Worm (Caenorhabditis elegans): ENCODE data around the gene lov-1.

Gene lov-1

DNA sequence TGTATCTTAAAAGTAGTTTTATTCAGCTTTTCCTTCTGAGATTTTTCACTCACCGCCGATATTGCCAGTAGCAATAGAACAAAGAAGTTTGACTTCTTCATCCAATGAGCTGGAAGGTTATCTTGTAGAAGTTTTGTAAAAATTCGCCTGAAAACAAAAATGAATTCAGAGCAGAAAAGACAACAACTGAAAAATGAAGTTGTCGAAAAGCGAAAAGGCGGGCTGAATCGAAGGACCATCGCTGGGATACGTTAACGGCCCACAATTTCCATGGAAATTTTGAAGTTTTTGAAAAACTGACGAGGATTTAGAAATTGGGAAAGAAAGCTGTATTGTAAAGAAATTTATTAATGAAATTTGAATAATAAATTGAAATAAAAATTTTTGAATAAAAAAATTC, at the start of gene lov-1:
Gene lov-1, minus strand, starts transcription at position 101 of the 400 bp plus-strand sequence.
- TF ChIP-seq fos-1 (tag; optimal IDR thresholded peaks at IDR 0.05) (no peak), nhr-129 (tag; optimal IDR thresholded peaks at IDR 0.05) (no peak)

DNA sequence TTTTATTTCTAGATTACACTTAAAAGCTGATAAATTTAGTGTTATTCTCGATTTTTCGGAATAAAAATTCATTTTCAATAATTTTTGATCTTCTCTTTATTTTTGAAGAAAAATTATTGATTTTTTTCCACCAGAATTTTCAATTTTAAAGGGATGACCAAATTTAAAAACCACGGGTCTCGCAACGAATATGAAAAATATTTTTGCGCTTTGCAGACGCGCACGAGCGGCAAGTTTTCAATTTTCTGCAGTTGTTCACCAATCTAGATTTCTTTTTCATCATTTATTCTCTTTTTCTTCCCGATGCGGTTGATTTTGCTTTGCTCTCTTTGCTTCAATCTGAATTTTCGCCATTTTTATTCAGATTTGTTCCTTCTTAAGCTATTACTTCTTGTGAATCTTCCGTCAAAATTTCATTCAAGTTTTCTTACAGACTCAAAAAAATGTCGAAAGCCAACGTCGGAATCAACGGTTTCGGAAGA, 49.3 kb upstream of the lov-1 start, which contains the start of gene gpd-4:
Gene gpd-4, plus strand, starts transcription at position 432 of the 482 bp plus-strand sequence.
- TF ChIP-seq ztf-1 (GFP tag; conservative IDR thresholded peaks at IDR 0.05): no peak
- no peak for TF ChIP-seq nhr-21 (tag; optimal IDR thresholded peaks at IDR 0.05)
- TF ChIP-seq ceh-82 (tag; optimal IDR thresholded peaks at IDR 0.05): no peak
- TF ChIP-seq unc-62 (GFP tag; optimal IDR thresholded peaks at IDR 0.05): no peak
- TF ChIP-seq nhr-11 (tag; optimal IDR thresholded peaks at IDR 0.05): no peak
- no peak for TF ChIP-seq mbf-1 (tag; optimal IDR thresholded peaks at IDR 0.05)
- no peak for TF ChIP-seq blmp-1 (tag; optimal IDR thresholded peaks at IDR 0.05; ENCODE audit: insufficient read depth)
- TF ChIP-seq nhr-6 (tag; optimal IDR thresholded peaks at IDR 0.05): no peak
- TF ChIP-seq nhr-10 (tag; optimal IDR thresholded peaks at IDR 0.05): no peak
- no peak for TF ChIP-seq R02D3.7 (tag; optimal IDR thresholded peaks at IDR 0.05)
- TF ChIP-seq ZK546.5 (tag; optimal IDR thresholded peaks at IDR 0.05): no peak
- no peak for TF ChIP-seq F13H6.1 (tag; optimal IDR thresholded peaks at IDR 0.05)
- TF ChIP-seq ztf-11 (tag; optimal IDR thresholded peaks at IDR 0.05): no peak
- no peak for TF ChIP-seq nhr-25 (tag; optimal IDR thresholded peaks at IDR 0.05)
- TF ChIP-seq alr-1 (tag; optimal IDR thresholded peaks at IDR 0.05): no peak
- TF ChIP-seq sma-9 (GFP tag; optimal IDR thresholded peaks at IDR 0.05): no peak
- no peak for TF ChIP-seq sma-9 (tag; optimal IDR thresholded peaks at IDR 0.05)

DNA sequence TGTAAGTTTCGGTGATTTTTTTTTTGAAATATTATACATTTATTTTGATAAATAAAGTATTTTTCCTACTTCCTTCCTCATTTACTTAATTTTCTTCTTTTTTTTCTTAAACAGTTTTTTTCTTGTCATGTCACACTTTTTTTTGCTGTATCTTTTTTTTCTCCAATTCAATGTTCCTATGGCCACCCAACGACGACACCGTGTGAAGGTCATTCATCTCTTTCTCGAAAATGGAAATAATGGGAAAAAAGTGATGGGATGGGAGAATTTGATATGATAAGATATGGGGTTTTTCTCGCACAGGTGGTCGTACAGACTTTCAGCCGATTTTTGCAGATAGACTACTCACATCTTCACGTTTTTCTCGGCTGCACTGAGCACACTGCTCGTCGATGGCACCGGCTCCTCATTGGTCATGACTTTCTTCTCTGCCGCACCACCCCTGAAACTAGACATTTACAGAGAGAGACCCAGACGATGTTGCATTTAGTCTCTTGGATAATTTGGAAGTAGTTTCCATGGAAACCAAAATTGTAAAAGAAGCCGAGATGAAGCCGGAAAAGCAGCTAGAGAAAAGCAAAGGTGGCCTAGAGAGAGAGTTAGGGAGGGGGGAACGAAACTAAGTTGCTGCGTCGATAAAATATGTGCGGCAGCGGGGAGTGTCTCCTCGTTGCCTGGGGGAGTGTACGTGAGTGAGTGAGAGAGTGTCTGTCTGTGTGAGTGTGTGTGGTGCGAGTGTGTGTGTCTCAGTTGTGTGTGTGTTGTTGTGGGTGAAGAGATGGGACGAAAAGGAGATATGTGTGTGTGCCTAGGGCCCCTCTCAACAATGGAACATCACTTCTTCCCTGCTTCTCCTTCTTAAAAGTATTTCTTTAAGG, 47.5 kb upstream of the lov-1 start, which contains the start of gene daf-19:
Gene daf-19, minus strand, starts transcription at position 442 of the 878 bp plus-strand sequence.
- TF ChIP-seq nhr-10 (tag; optimal IDR thresholded peaks at IDR 0.05) (peak; percentile 5), crh-2 (tag; optimal IDR thresholded peaks at IDR 0.05) (peak; percentile 59), aly-2 (tag; optimal IDR thresholded peaks at IDR 0.05) (no peak), nhr-23 (tag; optimal IDR thresholded peaks at IDR 0.05) (no peak), nhr-21 (tag; optimal IDR thresholded peaks at IDR 0.05) (peak; percentile 55), nhr-129 (tag; optimal IDR thresholded peaks at IDR 0.05) (peak; percentile 71), fos-1 (tag; optimal IDR thresholded peaks at IDR 0.05) (peak; percentile 33), unc-39 (tag; optimal IDR thresholded peaks at IDR 0.05) (peak; percentile 82), Y55F3AM.14 (GFP tag; optimal IDR thresholded peaks at IDR 0.05) (peak; percentile 38), C34F6.9 (tag; optimal IDR thresholded peaks at IDR 0.05) (peak; percentile 78), F13H6.1 (tag; optimal IDR thresholded peaks at IDR 0.05) (peak; percentile 61), sma-3 (GFP tag; optimal IDR thresholded peaks at IDR 0.05) (peak; percentile 13), lsy-2 (tag; optimal IDR thresholded peaks at IDR 0.05) (peak; percentile 27 to 65), ztf-11 (tag; optimal IDR thresholded peaks at IDR 0.05) (peak; percentile 12), mdl-1 (tag; optimal IDR thresholded peaks at IDR 0.05) (peak in 1 of 2 experiments; percentile 36), ama-1 (optimal IDR thresholded peaks at IDR 0.05) (peak; percentile 30), alr-1 (tag; optimal IDR thresholded peaks at IDR 0.05) (no peak), unc-62 (GFP tag; optimal IDR thresholded peaks at IDR 0.05) (no peak), egl-27 (tag; optimal IDR thresholded peaks at IDR 0.05) (peak; percentile 48), nhr-11 (tag; optimal IDR thresholded peaks at IDR 0.05) (no peak), unc-55 (GFP tag; optimal IDR thresholded peaks at IDR 0.05) (peak; percentile 76), lin-11 (tag; optimal IDR thresholded peaks at IDR 0.05) (peak; percentile 63), ztf-4 (tag; optimal IDR thresholded peaks at IDR 0.05) (peak; percentile 56), sma-9 (GFP tag; optimal IDR thresholded peaks at IDR 0.05) (peak; percentile 53), sma-9 (tag; optimal IDR thresholded peaks at IDR 0.05) (no peak), zag-1 (tag; optimal IDR thresholded peaks at IDR 0.05) (peak; percentile 43), nhr-6 (tag; optimal IDR thresholded peaks at IDR 0.05) (no peak), gmeb-1 (tag; optimal IDR thresholded peaks at IDR 0.05) (no peak), lin-13 (GFP tag; optimal IDR thresholded peaks at IDR 0.05) (peak; percentile 49)
